Fruit fly (Drosophila melanogaster) Kc167 (cell line): ENCODE data around the gene Lcp65Ad.

Experiments
- insv ChIP-seq: fragments of >200 bp; optimal IDR thresholded peaks from 3 replicates; lab custom pipeline; 2018; ENCODE audit warnings: missing external identifiers
- psq ChIP-seq: fragments of >200 bp; optimal IDR thresholded peaks from 2 replicates; lab custom pipeline; 2017; ENCODE audit warnings: missing external identifiers

dm6 chr3L:6184884-6185438 lies 41.8 kb downstream of the Lcp65Ad start, which contains the start of the genes D19B and CG43293:
- no peak for TF ChIP-seq psq (lab: Kevin White, UChicago)
- no peak for TF ChIP-seq insv (lab: Kevin White, UChicago)
